Worm (Caenorhabditis elegans) whole organism, L4 larva: ENCODE results near the gene ins-11.

Experiments used
- F44E2.7 ChIP-seq: fragments of 200-800 bp; sonication (Bioruptor generic); IDR thresholded peaks from 2 replicates; pipeline ENCODE4 v2.1.2; 2022; ENCODE audit warnings: missing genetic modification characterization, missing compliant biosample characterization
- F49E8.2 ChIP-seq: sonication (generic microtip); optimal IDR thresholded peaks from 2 replicates; lab custom pipeline; 2016; ENCODE audit warnings: missing compliant biosample characterization, mild to moderate bottlenecking, missing genetic modification characterization, borderline replicate concordance
- T26A8.4 ChIP-seq: fragments of 200-800 bp; sonication (Bioruptor generic); IDR thresholded peaks from 2 replicates; pipeline ENCODE4 v1.3.6; 2022; ENCODE audit warnings: missing genetic modification characterization, missing compliant biosample characterization
- Y105C5A.15 ChIP-seq: fragments of 200-800 bp; sonication (Bioruptor generic); IDR thresholded peaks from 2 replicates; pipeline ENCODE4 v1.3.6; 2022; ENCODE audit warnings: missing genetic modification characterization, missing compliant biosample characterization
- Y5F2A.4 ChIP-seq: fragments of 200-800 bp; sonication (Bioruptor generic); optimal IDR thresholded peaks from 2 replicates; lab custom pipeline; 2018; ENCODE audit warnings: mild to moderate bottlenecking, missing genetic modification characterization, missing compliant biosample characterization
- aly-2 ChIP-seq: sonication (generic microtip); optimal IDR thresholded peaks from 2 replicates; lab custom pipeline; 2018; ENCODE audit warnings: missing biosample characterization, missing genetic modification characterization
- ceh-32 ChIP-seq: sonication (generic microtip); optimal IDR thresholded peaks from 2 replicates; lab custom pipeline; 2016; ENCODE audit warnings: mild to moderate bottlenecking, missing genetic modification characterization, missing compliant biosample characterization; ENCODE audit not compliant: poor library complexity
- ceh-44 ChIP-seq: fragments of 200-800 bp; sonication (Bioruptor generic); IDR thresholded peaks from 2 replicates; pipeline ENCODE4 v1.3.6; 2022; ENCODE audit warnings: missing genetic modification reagents, missing genetic modification characterization, missing compliant biosample characterization
- ceh-62 ChIP-seq: sonication (generic microtip); optimal IDR thresholded peaks from 2 replicates; lab custom pipeline; 2017; ENCODE audit warnings: missing biosample characterization, missing genetic modification characterization
- daf-16 ChIP-seq, 3 experiments: sonication (generic microtip); optimal IDR thresholded peaks; 2 replicates each; lab custom pipeline; 2016 to 2017; ENCODE audit warnings: missing genetic modification characterization in 3 of 3, missing genetic modification reagents in 3 of 3, mild to moderate bottlenecking in 2 of 3, missing compliant biosample characterization in 2 of 3, missing biosample characterization in 1 of 3, moderate library complexity in 1 of 3
- dmd-6 ChIP-seq: fragments of 200-800 bp; sonication (Bioruptor generic); IDR thresholded peaks from 2 replicates; pipeline ENCODE4 v1.3.6; 2022; ENCODE audit warnings: missing genetic modification reagents, missing genetic modification characterization, missing compliant biosample characterization
- dve-1 ChIP-seq: sonication (generic microtip); optimal IDR thresholded peaks from 2 replicates; lab custom pipeline; 2017; ENCODE audit warnings: antibody characterized with exemption, mild to moderate bottlenecking, missing genetic modification characterization, missing compliant biosample characterization; ENCODE audit not compliant: insufficient read depth
- hlh-11 ChIP-seq: fragments of 200-800 bp; sonication (Bioruptor generic); optimal IDR thresholded peaks from 2 replicates; lab custom pipeline; 2018; ENCODE audit warnings: mild to moderate bottlenecking, missing genetic modification characterization, missing compliant biosample characterization
- hlh-30 ChIP-seq: sonication (generic microtip); optimal IDR thresholded peaks from 2 replicates; lab custom pipeline; 2017; ENCODE audit warnings: antibody characterized with exemption, mild to moderate bottlenecking, missing genetic modification characterization, missing compliant biosample characterization; ENCODE audit not compliant: insufficient read depth
- lim-7 ChIP-seq: fragments of 200-800 bp; sonication (Bioruptor generic); IDR thresholded peaks from 2 replicates; pipeline ENCODE4 v1.3.6; 2022; ENCODE audit warnings: missing genetic modification characterization, missing compliant biosample characterization
- lin-13 ChIP-seq: fragments of 150-350 bp; optimal IDR thresholded peaks from 2 replicates; lab custom pipeline; 2014; ENCODE audit warnings: missing biosample characterization, missing genetic modification reagents, missing genetic modification characterization
- lin-29 ChIP-seq: fragments of 200-800 bp; sonication (Bioruptor generic); IDR thresholded peaks from 2 replicates; pipeline ENCODE4 v1.3.6; 2022; ENCODE audit warnings: missing genetic modification reagents, missing genetic modification characterization, missing compliant biosample characterization
- lin-38 ChIP-seq: fragments of 200-800 bp; sonication (Bioruptor generic); IDR thresholded peaks from 2 replicates; pipeline ENCODE4 v1.3.6; 2022; ENCODE audit warnings: missing genetic modification reagents, missing genetic modification characterization, missing compliant biosample characterization
- mdl-1 ChIP-seq, 2 experiments: fragments of 150-350 bp in 1 of 2; sonication (generic microtip) in 1 of 2; optimal IDR thresholded peaks; 2 replicates each; lab custom pipeline; 2014 to 2017; ENCODE audit warnings: missing biosample characterization in 2 of 2, missing genetic modification characterization in 2 of 2
- mxl-2 ChIP-seq: fragments of 200-800 bp; sonication (Bioruptor generic); conservative IDR thresholded peaks from 2 replicates; pipeline ENCODE4 v1.3.6; 2022; ENCODE audit warnings: missing genetic modification reagents, missing genetic modification characterization, missing compliant biosample characterization
- mxl-3 ChIP-seq: fragments of 200-800 bp; sonication (Bioruptor generic); optimal IDR thresholded peaks from 2 replicates; lab custom pipeline; 2018; ENCODE audit warnings: mild to moderate bottlenecking, missing genetic modification characterization, missing compliant biosample characterization
- nhr-28 ChIP-seq: fragments of 150-350 bp; optimal IDR thresholded peaks from 2 replicates; lab custom pipeline; 2014; ENCODE audit warnings: missing biosample characterization, missing genetic modification characterization
- nhr-48 ChIP-seq: sonication (generic microtip); optimal IDR thresholded peaks from 2 replicates; lab custom pipeline; 2016; ENCODE audit warnings: mild to moderate bottlenecking, missing genetic modification characterization, missing compliant biosample characterization
- pqm-1 ChIP-seq: sonication (generic microtip); optimal IDR thresholded peaks from 2 replicates; lab custom pipeline; 2017; ENCODE audit warnings: missing biosample characterization, missing genetic modification characterization
- rbr-2 ChIP-seq: sonication (generic microtip); optimal IDR thresholded peaks from 2 replicates; lab custom pipeline; 2016; ENCODE audit warnings: missing genotype, missing genetic modification characterization, missing compliant biosample characterization
- sdz-12 ChIP-seq: fragments of 200-800 bp; sonication (Bioruptor generic); optimal IDR thresholded peaks from 2 replicates; lab custom pipeline; 2018; ENCODE audit warnings: mild to moderate bottlenecking, missing genetic modification characterization, missing compliant biosample characterization
- snpc-1.2 ChIP-seq: fragments of 200-800 bp; sonication (Bioruptor generic); IDR thresholded peaks from 2 replicates; pipeline ENCODE4 v1.3.6; 2022; ENCODE audit warnings: missing genetic modification reagents, missing genetic modification characterization, missing compliant biosample characterization
- snpc-4 ChIP-seq: fragments of 150-350 bp; optimal IDR thresholded peaks from 2 replicates; lab custom pipeline; 2014; ENCODE audit warnings: missing biosample characterization, missing genetic modification characterization
- spr-3 ChIP-seq: fragments of 200-800 bp; sonication (Bioruptor generic); optimal IDR thresholded peaks from 2 replicates; lab custom pipeline; 2018; ENCODE audit warnings: mild to moderate bottlenecking, missing genetic modification characterization, missing compliant biosample characterization
- vab-7 ChIP-seq: fragments of 200-800 bp; sonication (Bioruptor generic); IDR thresholded peaks from 2 replicates; pipeline ENCODE4 v1.3.6; 2022; ENCODE audit warnings: missing genetic modification reagents, missing genetic modification characterization, missing compliant biosample characterization
- zfp-2 ChIP-seq: sonication (generic microtip); optimal IDR thresholded peaks from 2 replicates; lab custom pipeline; 2016; ENCODE audit warnings: mild to moderate bottlenecking, missing genetic modification characterization, missing compliant biosample characterization
- zfp-3 ChIP-seq: fragments of 200-800 bp; sonication (Bioruptor generic); conservative IDR thresholded peaks from 2 replicates; pipeline ENCODE4 v1.3.6; 2022; ENCODE audit warnings: missing genetic modification reagents, missing genetic modification characterization, missing compliant biosample characterization
- ztf-11 ChIP-seq: fragments of 150-350 bp; optimal IDR thresholded peaks from 2 replicates; lab custom pipeline; 2014; ENCODE audit warnings: missing biosample characterization, missing genetic modification characterization
- ztf-7 ChIP-seq: fragments of 150-350 bp; optimal IDR thresholded peaks from 2 replicates; lab custom pipeline; 2014; ENCODE audit warnings: missing biosample characterization, missing genetic modification characterization

The ins-11 gene

DNA sequence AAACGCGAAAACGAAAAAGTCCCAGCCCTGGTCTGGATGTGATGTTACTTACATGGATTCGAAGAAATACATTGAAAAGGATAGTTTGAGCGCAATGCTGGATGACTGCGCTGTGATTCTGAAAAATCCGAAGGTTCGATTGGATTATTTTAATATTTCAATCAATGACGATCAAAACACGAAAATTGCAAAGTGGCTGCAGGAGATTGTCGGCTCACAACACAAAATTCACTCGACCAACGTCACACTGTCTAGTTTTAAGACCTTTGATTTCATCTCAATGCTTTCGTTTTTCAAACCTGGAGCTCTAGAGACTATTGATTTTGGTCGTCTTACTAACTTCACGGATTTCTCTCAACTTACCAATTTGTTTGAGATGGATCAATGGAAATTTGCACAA is 5.0 kb upstream of the ins-11 start, which contains the start of gene C17C3.5:
C17C3.5 (plus strand) TSS at position 301 of the 400 bp plus-strand sequence.
- no peak for TF ChIP-seq spr-3
- no peak for TF ChIP-seq vab-7 (GFP tag; lab: Robert Waterston, UW)
- no peak for TF ChIP-seq aly-2

DNA sequence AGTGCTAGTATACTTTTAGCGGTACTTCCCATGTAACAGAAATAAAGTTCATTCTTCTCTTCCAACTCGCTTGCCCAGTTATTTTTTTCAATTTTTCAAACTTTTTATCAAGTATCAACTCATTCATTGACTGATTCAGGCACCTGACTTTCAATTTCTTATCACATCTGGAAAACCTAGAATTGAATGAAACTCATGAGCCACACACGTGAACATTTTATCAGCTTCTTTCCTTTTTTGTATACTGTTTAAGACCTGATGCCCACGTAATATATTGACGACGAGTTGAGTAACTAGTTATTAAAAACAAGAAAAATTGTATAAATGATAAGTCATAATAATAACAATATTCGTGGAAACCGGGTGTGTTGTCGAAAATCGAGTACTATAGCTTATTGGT is 3.0 kb upstream of the ins-11 start:
- TF ChIP-seq ceh-32 (tag; lab: Kevin White, UChicago): no peak
- TF ChIP-seq rbr-2 (tag; lab: Kevin White, UChicago): no peak
- TF ChIP-seq lin-13 (GFP tag; lab: Kevin White, UChicago): no peak
- no peak for TF ChIP-seq lin-38
- no peak for TF ChIP-seq lin-29 (GFP tag; lab: Robert Waterston, UW)
- peak; percentile 53 for TF ChIP-seq dmd-6 (GFP tag; lab: Robert Waterston, UW)
- peak; percentile 60 for TF ChIP-seq hlh-11 (tag; lab: Kevin White, UChicago)
- TF ChIP-seq mdl-1 (tag; optimal IDR thresholded peaks at IDR 0.05; lab: Kevin White, UChicago): peak in 1 of 2 experiments; percentile 23
- no peak for TF ChIP-seq ceh-62 (tag; lab: Kevin White, UChicago)
- TF ChIP-seq nhr-28: peak; percentile 44
- TF ChIP-seq daf-16 (GFP tag; optimal IDR thresholded peaks at IDR 0.05; lab: Kevin White, UChicago): no peak
- TF ChIP-seq daf-16 (tag; optimal IDR thresholded peaks at IDR 0.05; lab: Kevin White, UChicago): peak; percentile 90
- peak; percentile 69 for TF ChIP-seq hlh-30 (tag; lab: Kevin White, UChicago)
- TF ChIP-seq pqm-1 (tag; lab: Kevin White, UChicago): peak; percentile 52
- peak; percentile 71 for TF ChIP-seq dve-1 (tag; lab: Kevin White, UChicago)
- peak; percentile 47; the same call in 1 of the 2 replicates for TF ChIP-seq mxl-2

DNA sequence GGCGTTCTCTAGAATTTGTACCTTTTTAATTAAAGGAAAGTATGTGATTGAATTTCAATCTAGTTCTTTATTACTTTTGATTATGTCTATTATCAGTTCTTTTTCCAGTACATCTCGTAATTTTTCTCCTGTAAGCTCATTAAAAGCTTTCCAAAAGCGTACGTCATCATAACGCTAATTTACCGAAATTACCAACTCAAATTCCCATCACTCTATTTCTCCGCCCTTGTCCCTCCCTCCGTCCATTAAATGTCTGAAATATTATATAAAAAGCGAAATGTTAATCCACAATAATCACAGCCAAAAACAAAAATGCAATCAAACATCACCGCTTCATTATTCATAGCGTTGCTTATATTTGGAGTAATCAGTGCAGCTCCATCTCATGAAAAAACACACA is 2.2 kb upstream of the ins-11 start, which contains the start of gene ins-12:
ins-12 (plus strand) TSS at position 301 of the 400 bp plus-strand sequence.
- TF ChIP-seq mxl-3 (GFP tag; lab: Kevin White, UChicago) (no peak), ztf-11 (no peak), nhr-48 (no peak), Y105C5A.15 (GFP tag; lab: Robert Waterston, UW) (no peak), lin-29 (GFP tag; lab: Robert Waterston, UW) (no peak), sdz-12 (GFP tag; lab: Kevin White, UChicago) (no peak), snpc-4 (tag; lab: Kevin White, UChicago) (no peak), F44E2.7 (GFP tag; lab: Robert Waterston, UW) (no peak), lim-7 (GFP tag; lab: Robert Waterston, UW) (no peak), F49E8.2 (tag; lab: Kevin White, UChicago) (no peak), T26A8.4 (GFP tag; lab: Robert Waterston, UW) (no peak), ceh-62 (tag; lab: Kevin White, UChicago) (no peak), Y5F2A.4 (GFP tag; lab: Kevin White, UChicago) (no peak), zfp-2 (tag; lab: Kevin White, UChicago) (no peak), zfp-3 (GFP tag; lab: Robert Waterston, UW) (no peak), snpc-1.2 (GFP tag; lab: Robert Waterston, UW) (no peak)

DNA sequence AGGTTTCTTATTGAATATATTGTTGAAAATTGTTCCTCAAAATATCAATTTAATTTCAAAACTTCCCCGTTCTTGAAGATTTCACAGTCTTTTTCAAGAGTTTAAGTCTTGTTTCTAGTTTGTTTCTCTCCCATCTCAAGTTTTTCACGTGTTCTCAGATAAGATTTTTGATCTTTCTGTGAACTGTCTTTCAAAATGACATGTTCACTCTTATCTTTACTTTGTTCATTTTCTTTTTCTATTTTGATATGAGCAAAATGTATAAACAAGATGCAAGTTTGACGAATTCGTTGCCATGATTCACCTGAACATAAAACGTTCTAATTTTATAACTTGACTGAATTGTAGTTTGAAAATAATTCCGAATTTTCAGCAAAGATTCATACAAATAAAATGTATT is 1.7 kb upstream of the ins-11 start:
- TF ChIP-seq ceh-44 (GFP tag; lab: Robert Waterston, UW) (no peak), ztf-7 (no peak), dmd-6 (GFP tag; lab: Robert Waterston, UW) (peak; percentile 85), dve-1 (tag; lab: Kevin White, UChicago) (peak; percentile 19), daf-16 (GFP tag; optimal IDR thresholded peaks at IDR 0.05; lab: Kevin White, UChicago) (no peak), daf-16 (tag; optimal IDR thresholded peaks at IDR 0.05; lab: Kevin White, UChicago) (peak; percentile 51)
